Fruit fly (Drosophila melanogaster) S2 (cell line): ENCODE measurements around the gene mus302.

Experiments used
- CG8478 ChIP-seq: fragments of >200 bp; optimal IDR thresholded peaks from 2 replicates; lab custom pipeline; 2018
- CTCF ChIP-seq, 2 experiments: fragments of >200 bp; optimal IDR thresholded peaks; 2 replicates each; lab custom pipeline; 2018

DNA sequence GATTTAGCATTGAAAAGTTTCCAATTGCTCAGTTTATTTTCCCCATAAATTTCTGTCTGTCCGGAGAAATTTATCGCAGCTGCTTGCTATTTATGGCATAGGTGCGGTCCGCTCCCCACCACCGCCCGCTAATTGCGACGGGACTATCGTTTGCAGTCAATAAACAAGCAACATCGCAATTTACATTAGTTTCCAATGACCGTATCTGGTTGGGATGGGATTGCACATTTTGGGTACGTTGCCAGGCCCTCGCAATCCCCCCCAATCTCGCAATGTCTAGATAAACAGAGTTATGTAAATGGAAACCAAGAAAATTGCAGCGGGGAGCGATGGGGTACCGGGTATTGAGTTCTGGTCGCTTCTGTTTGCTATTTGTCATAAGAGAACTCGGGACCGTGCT lies 25.1 kb upstream of the mus302 start, which contains the start of gene nudC:
- TF ChIP-seq CG8478 (lab: Kevin White, UChicago) = no peak
- no peak for TF ChIP-seq CTCF (optimal IDR thresholded peaks at IDR 0.05; lab: Kevin White, UChicago)
